Worm (Caenorhabditis elegans) whole organism, L4 larva: ENCODE data around the gene F08G2.4.
"Not testable (repeated sequence)": the region's sequence is repeated elsewhere in the genome, so short reads cannot be mapped to it uniquely, and the experiment has no call there.

ENCODE experiments used
- F44E2.7 ChIP-seq: fragments of 200-800 bp; sonication (Bioruptor generic); IDR thresholded peaks from 2 replicates; pipeline ENCODE4 v2.1.2; 2022; ENCODE audit warnings: missing genetic modification characterization, missing compliant biosample characterization
- F49E8.2 ChIP-seq: sonication (generic microtip); optimal IDR thresholded peaks from 2 replicates; lab custom pipeline; 2016; ENCODE audit warnings: missing compliant biosample characterization, mild to moderate bottlenecking, missing genetic modification characterization, borderline replicate concordance
- aha-1 ChIP-seq: fragments of 150-350 bp; peaks from one replicate; lab custom pipeline; 2014; ENCODE audit warnings: missing biosample characterization, missing genetic modification characterization
- ama-1 ChIP-seq: fragments of 150-350 bp; optimal IDR thresholded peaks from 2 replicates; lab custom pipeline; 2014; ENCODE audit warnings: inconsistent platforms, mixed read lengths
- ceh-44 ChIP-seq: fragments of 200-800 bp; sonication (Bioruptor generic); IDR thresholded peaks from 2 replicates; pipeline ENCODE4 v1.3.6; 2022; ENCODE audit warnings: missing genetic modification reagents, missing genetic modification characterization, missing compliant biosample characterization
- daf-16 ChIP-seq, 3 experiments: sonication (generic microtip); optimal IDR thresholded peaks; 2 replicates each; lab custom pipeline; 2016 to 2017; ENCODE audit warnings: missing genetic modification characterization in 3 of 3, missing genetic modification reagents in 3 of 3, mild to moderate bottlenecking in 2 of 3, missing compliant biosample characterization in 2 of 3, missing biosample characterization in 1 of 3, moderate library complexity in 1 of 3
- dmd-6 ChIP-seq: fragments of 200-800 bp; sonication (Bioruptor generic); IDR thresholded peaks from 2 replicates; pipeline ENCODE4 v1.3.6; 2022; ENCODE audit warnings: missing genetic modification reagents, missing genetic modification characterization, missing compliant biosample characterization
- duxl-1 ChIP-seq: sonication (generic microtip); optimal IDR thresholded peaks from 2 replicates; lab custom pipeline; 2016; ENCODE audit warnings: mild to moderate bottlenecking, missing genetic modification characterization, moderate library complexity, missing compliant biosample characterization; ENCODE audit not compliant: poor library complexity
- dve-1 ChIP-seq: sonication (generic microtip); optimal IDR thresholded peaks from 2 replicates; lab custom pipeline; 2017; ENCODE audit warnings: antibody characterized with exemption, mild to moderate bottlenecking, missing genetic modification characterization, missing compliant biosample characterization; ENCODE audit not compliant: insufficient read depth
- hif-1 ChIP-seq, 2 experiments: sonication (generic microtip); optimal IDR thresholded peaks; 2 replicates each; lab custom pipeline; 2016 to 2017; ENCODE audit warnings: missing compliant biosample characterization in 2 of 2, missing genetic modification characterization in 2 of 2, missing genetic modification reagents in 2 of 2, missing genotype in 2 of 2, mild to moderate bottlenecking in 1 of 2
- hlh-11 ChIP-seq: fragments of 200-800 bp; sonication (Bioruptor generic); optimal IDR thresholded peaks from 2 replicates; lab custom pipeline; 2018; ENCODE audit warnings: mild to moderate bottlenecking, missing genetic modification characterization, missing compliant biosample characterization
- hlh-30 ChIP-seq: sonication (generic microtip); optimal IDR thresholded peaks from 2 replicates; lab custom pipeline; 2017; ENCODE audit warnings: antibody characterized with exemption, mild to moderate bottlenecking, missing genetic modification characterization, missing compliant biosample characterization; ENCODE audit not compliant: insufficient read depth
- lin-1 ChIP-seq: fragments of 200-800 bp; sonication (Bioruptor generic); IDR thresholded peaks from 2 replicates; pipeline ENCODE4 v1.3.6; 2022; ENCODE audit warnings: missing genetic modification reagents, missing genetic modification characterization, missing compliant biosample characterization
- lin-13 ChIP-seq: fragments of 150-350 bp; optimal IDR thresholded peaks from 2 replicates; lab custom pipeline; 2014; ENCODE audit warnings: missing biosample characterization, missing genetic modification reagents, missing genetic modification characterization
- lin-29 ChIP-seq: fragments of 200-800 bp; sonication (Bioruptor generic); IDR thresholded peaks from 2 replicates; pipeline ENCODE4 v1.3.6; 2022; ENCODE audit warnings: missing genetic modification reagents, missing genetic modification characterization, missing compliant biosample characterization
- lin-38 ChIP-seq: fragments of 200-800 bp; sonication (Bioruptor generic); IDR thresholded peaks from 2 replicates; pipeline ENCODE4 v1.3.6; 2022; ENCODE audit warnings: missing genetic modification reagents, missing genetic modification characterization, missing compliant biosample characterization
- lsy-2 ChIP-seq, 2 experiments: fragments of 150-350 bp in 1 of 2; sonication (generic microtip) in 1 of 2; optimal IDR thresholded peaks; 2 replicates each; lab custom pipeline; 2014 to 2017; ENCODE audit warnings: missing biosample characterization in 2 of 2, missing genetic modification characterization in 2 of 2
- mdt-29 ChIP-seq: fragments of 200-800 bp; sonication (Bioruptor generic); IDR thresholded peaks from 2 replicates; pipeline ENCODE4 v1.3.6; 2022; ENCODE audit warnings: missing genetic modification reagents, missing genetic modification characterization, missing compliant biosample characterization
- mep-1 ChIP-seq: fragments of 150-350 bp; sonication (generic microtip); optimal IDR thresholded peaks from 3 replicates; lab custom pipeline; 2014; ENCODE audit warnings: missing biosample characterization, missing genetic modification characterization
- mes-2 ChIP-seq: sonication (generic microtip); optimal IDR thresholded peaks from 2 replicates; lab custom pipeline; 2016; ENCODE audit warnings: missing genotype, mild to moderate bottlenecking, missing genetic modification characterization, missing compliant biosample characterization; ENCODE audit not compliant: poor library complexity, severe bottlenecking
- mxl-2 ChIP-seq: fragments of 200-800 bp; sonication (Bioruptor generic); conservative IDR thresholded peaks from 2 replicates; pipeline ENCODE4 v1.3.6; 2022; ENCODE audit warnings: missing genetic modification reagents, missing genetic modification characterization, missing compliant biosample characterization
- nhr-102 ChIP-seq: sonication (generic microtip); optimal IDR thresholded peaks from 2 replicates; lab custom pipeline; 2016; ENCODE audit warnings: mild to moderate bottlenecking, missing genetic modification characterization, moderate library complexity, missing compliant biosample characterization
- nhr-111 ChIP-seq: fragments of 200-800 bp; sonication (Bioruptor generic); optimal IDR thresholded peaks from 2 replicates; lab custom pipeline; 2018; ENCODE audit warnings: mild to moderate bottlenecking, missing genetic modification characterization, missing compliant biosample characterization
- nhr-25 ChIP-seq: sonication (generic microtip); optimal IDR thresholded peaks from 2 replicates; lab custom pipeline; 2017; ENCODE audit warnings: missing genetic modification characterization, mild to moderate bottlenecking, missing compliant biosample characterization, antibody characterized with exemption, moderate library complexity, borderline replicate concordance; ENCODE audit not compliant: insufficient read depth
- nhr-28 ChIP-seq: fragments of 150-350 bp; optimal IDR thresholded peaks from 2 replicates; lab custom pipeline; 2014; ENCODE audit warnings: missing biosample characterization, missing genetic modification characterization
- nhr-42 ChIP-seq: fragments of 200-800 bp; sonication (Bioruptor generic); IDR thresholded peaks from 2 replicates; pipeline ENCODE4 v1.3.6; 2022; ENCODE audit warnings: missing genetic modification characterization, missing compliant biosample characterization
- nhr-48 ChIP-seq: sonication (generic microtip); optimal IDR thresholded peaks from 2 replicates; lab custom pipeline; 2016; ENCODE audit warnings: mild to moderate bottlenecking, missing genetic modification characterization, missing compliant biosample characterization
- nhr-6 ChIP-seq: fragments of 150-350 bp; optimal IDR thresholded peaks from 2 replicates; lab custom pipeline; 2014; ENCODE audit warnings: missing biosample characterization, missing genetic modification characterization
- nhr-77 ChIP-seq: fragments of 150-350 bp; optimal IDR thresholded peaks from 2 replicates; lab custom pipeline; 2014; ENCODE audit warnings: missing biosample characterization, missing genetic modification characterization
- pha-4 ChIP-seq, 2 experiments: fragments of 150-350 bp in 1 of 2; fragments of 200-800 bp in 1 of 2; sonication (Bioruptor generic) in 1 of 2; IDR thresholded peaks in 1 of 2; optimal IDR thresholded peaks in 1 of 2; 2 replicates each; pipeline versions ENCODE4 v1.3.6 to Lab custom; 2014 to 2022; ENCODE audit warnings: missing genetic modification characterization in 2 of 2, missing genetic modification reagents in 2 of 2, missing biosample characterization in 1 of 2, missing compliant biosample characterization in 1 of 2
- php-3 ChIP-seq: fragments of 200-800 bp; sonication (Bioruptor generic); IDR thresholded peaks from 2 replicates; pipeline ENCODE4 v1.3.6; 2022; ENCODE audit warnings: missing genetic modification reagents, missing genetic modification characterization, missing compliant biosample characterization
- pqm-1 ChIP-seq: sonication (generic microtip); optimal IDR thresholded peaks from 2 replicates; lab custom pipeline; 2017; ENCODE audit warnings: missing biosample characterization, missing genetic modification characterization
- rbr-2 ChIP-seq: sonication (generic microtip); optimal IDR thresholded peaks from 2 replicates; lab custom pipeline; 2016; ENCODE audit warnings: missing genotype, missing genetic modification characterization, missing compliant biosample characterization
- saeg-2 ChIP-seq: fragments of 200-800 bp; sonication (Bioruptor generic); IDR thresholded peaks from 2 replicates; pipeline ENCODE4 v1.3.6; 2022; ENCODE audit warnings: missing genetic modification reagents, missing genetic modification characterization, missing compliant biosample characterization
- set-16 ChIP-seq: fragments of 200-800 bp; sonication (Bioruptor generic); IDR thresholded peaks from 2 replicates; pipeline ENCODE4 v1.3.6; 2022; ENCODE audit warnings: missing genetic modification reagents, missing genetic modification characterization, missing compliant biosample characterization
- snpc-1.2 ChIP-seq: fragments of 200-800 bp; sonication (Bioruptor generic); IDR thresholded peaks from 2 replicates; pipeline ENCODE4 v1.3.6; 2022; ENCODE audit warnings: missing genetic modification reagents, missing genetic modification characterization, missing compliant biosample characterization
- snpc-4 ChIP-seq: fragments of 150-350 bp; optimal IDR thresholded peaks from 2 replicates; lab custom pipeline; 2014; ENCODE audit warnings: missing biosample characterization, missing genetic modification characterization
- unc-62 ChIP-seq, 3 experiments: fragments of 150-350 bp in 1 of 3; sonication (generic microtip); optimal IDR thresholded peaks in 2 of 3; peaks in 1 of 3; 1 replicate in 1 of 3; 2 replicates in 2 of 3; lab custom pipeline; 2014 to 2017; ENCODE audit warnings: missing biosample characterization in 3 of 3, missing genetic modification characterization in 3 of 3, missing genetic modification reagents in 3 of 3, missing genotype in 1 of 3
- zag-1 ChIP-seq: fragments of 150-350 bp; optimal IDR thresholded peaks from 2 replicates; lab custom pipeline; 2014; ENCODE audit warnings: missing biosample characterization, missing genetic modification characterization
- zfp-2 ChIP-seq: sonication (generic microtip); optimal IDR thresholded peaks from 2 replicates; lab custom pipeline; 2016; ENCODE audit warnings: mild to moderate bottlenecking, missing genetic modification characterization, missing compliant biosample characterization

F08G2.4 gene

ce11 chrII:13852532-13853199 is 22.3 kb downstream of the F08G2.4 start:
- TF ChIP-seq duxl-1 = peak; percentile 65
- TF ChIP-seq nhr-102 (tag; lab: Kevin White, UChicago) = peak; percentile 68
- TF ChIP-seq dmd-6 (GFP tag; lab: Robert Waterston, UW) = peak; percentile 62
- TF ChIP-seq nhr-48 (tag; lab: Kevin White, UChicago) = peak; percentile 28
- TF ChIP-seq lin-38 (GFP tag; lab: Robert Waterston, UW) = peak; percentile 63
- TF ChIP-seq saeg-2 (GFP tag; lab: Robert Waterston, UW) = peak; percentile 52; the same call in 1 of the 2 replicates
- peak; percentile 27; the same call in 1 of the 2 replicates for TF ChIP-seq lin-1 (GFP tag; lab: Robert Waterston, UW)
- peak; percentile 60; the same call in 1 of the 2 replicates for TF ChIP-seq mdt-29 (GFP tag; lab: Robert Waterston, UW)
- not testable (repeated sequence) for TF ChIP-seq daf-16 (GFP tag; optimal IDR thresholded peaks at IDR 0.05; lab: Kevin White, UChicago); pha-4 (tag; optimal IDR thresholded peaks at IDR 0.05; lab: Kevin White, UChicago)
- peak; percentile 60 for TF ChIP-seq daf-16 (tag; optimal IDR thresholded peaks at IDR 0.05; lab: Kevin White, UChicago)
- peak; percentile 37 for TF ChIP-seq hlh-30 (tag; lab: Kevin White, UChicago)
- TF ChIP-seq rbr-2 = peak; percentile 5
- TF ChIP-seq ama-1 (lab: Kevin White, UChicago) = peak; percentile 39
- peak; percentile 48 for TF ChIP-seq mep-1 (tag; lab: Kevin White, UChicago)
- peak; percentile 42 for TF ChIP-seq hlh-11 (tag; lab: Kevin White, UChicago)
- peak; percentile 33 for TF ChIP-seq lin-13 (GFP tag; lab: Kevin White, UChicago)
- TF ChIP-seq dve-1 = peak; percentile 84
- TF ChIP-seq snpc-4 (tag; lab: Kevin White, UChicago) = peak; percentile 60
- TF ChIP-seq lsy-2 (tag; optimal IDR thresholded peaks at IDR 0.05; lab: Kevin White, UChicago) = peak in 1 of 2 experiments; percentile 34
- peak; percentile 41 for TF ChIP-seq F49E8.2 (tag; lab: Kevin White, UChicago)
- TF ChIP-seq nhr-6 (tag; lab: Kevin White, UChicago) = peak; percentile 37
- TF ChIP-seq aha-1 (tag; lab: Kevin White, UChicago) = peak; percentile 22
- TF ChIP-seq pha-4 (GFP tag; IDR thresholded peaks at IDR 0.05; lab: Robert Waterston, UW) = peak; percentile 48; the same call in 1 of the 2 replicates
- peak; percentile 45; the same call in 1 of the 2 replicates for TF ChIP-seq snpc-1.2
- peak; percentile 3 for TF ChIP-seq mes-2 (tag; lab: Kevin White, UChicago)

- TF ChIP-seq unc-62 (GFP tag; optimal IDR thresholded peaks at IDR 0.05 in 1 of 2; lab: Kevin White, UChicago) = peak in 1 of 2 experiments; percentile 42
- TF ChIP-seq unc-62 (tag; optimal IDR thresholded peaks at IDR 0.05; lab: Kevin White, UChicago) = no peak
- TF ChIP-seq zag-1 = no peak
Observed at ce11 chrII:13855352-13855751, 24.9 kb downstream of the F08G2.4 start.

- no peak for TF ChIP-seq lin-29 (GFP tag; lab: Robert Waterston, UW)
- TF ChIP-seq set-16 (GFP tag; lab: Robert Waterston, UW) = peak; percentile 92
Observed at ce11 chrII:13858352-13858751, 27.9 kb downstream of the F08G2.4 start.

- no peak for TF ChIP-seq ceh-44 (GFP tag; lab: Robert Waterston, UW)
- TF ChIP-seq nhr-42 (GFP tag; lab: Robert Waterston, UW) = peak; percentile 38; the same call in 1 of the 2 replicates
- no peak for TF ChIP-seq F44E2.7 (GFP tag; lab: Robert Waterston, UW)
- no peak for TF ChIP-seq lin-13 (GFP tag; lab: Kevin White, UChicago)
- no peak for TF ChIP-seq nhr-25
- TF ChIP-seq daf-16 (GFP tag; optimal IDR thresholded peaks at IDR 0.05; lab: Kevin White, UChicago) = no peak
- TF ChIP-seq daf-16 (tag; optimal IDR thresholded peaks at IDR 0.05; lab: Kevin White, UChicago) = peak; percentile 48
- TF ChIP-seq php-3 (GFP tag; lab: Robert Waterston, UW) = no peak
- TF ChIP-seq snpc-4 (tag; lab: Kevin White, UChicago) = no peak
- TF ChIP-seq aha-1 (tag; lab: Kevin White, UChicago) = peak; percentile 40
- TF ChIP-seq nhr-28 = peak; percentile 57
- TF ChIP-seq zfp-2 (tag; lab: Kevin White, UChicago) = no peak
- TF ChIP-seq pqm-1 (tag; lab: Kevin White, UChicago) = peak; percentile 30
- no peak for TF ChIP-seq nhr-111
- no peak for TF ChIP-seq mxl-2
- peak; percentile 44 for TF ChIP-seq hlh-11 (tag; lab: Kevin White, UChicago)
- TF ChIP-seq mes-2 (tag; lab: Kevin White, UChicago) = peak; percentile 38
- TF ChIP-seq hif-1 (tag; optimal IDR thresholded peaks at IDR 0.05; lab: Kevin White, UChicago) = no peak
- peak; percentile 44 for TF ChIP-seq dve-1
- TF ChIP-seq nhr-77 (tag; lab: Kevin White, UChicago) = peak; percentile 63
- TF ChIP-seq dmd-6 (GFP tag; lab: Robert Waterston, UW) = peak; percentile 22; the same call in 1 of the 2 replicates
Observed at ce11 chrII:13859847-13860246, 29.4 kb downstream of the F08G2.4 start.
